Fruit fly (Drosophila melanogaster): ENCODE data around the gene MICAL-like.

Gene MICAL-like

DNA sequence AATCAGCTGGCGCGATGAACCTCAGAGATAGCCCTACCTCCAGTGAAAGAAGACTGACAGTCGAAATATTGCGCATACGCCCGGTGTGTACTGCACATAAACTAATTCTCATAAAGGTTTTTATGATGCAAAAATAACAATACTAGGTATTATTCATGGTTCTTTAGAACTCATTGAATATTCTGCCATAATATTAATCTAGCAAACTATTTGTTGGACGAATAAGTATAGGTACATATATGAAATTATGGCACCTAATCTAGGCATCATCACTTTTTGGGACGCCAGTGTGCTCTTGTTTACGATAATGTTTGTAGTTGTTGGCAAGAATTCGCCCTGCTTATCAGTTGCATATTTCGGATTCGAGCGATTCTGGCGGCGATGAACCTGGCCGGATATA lies 6.6 kb upstream of the MICAL-like start (continued):
- TF ChIP-seq CG16779 (tag; optimal IDR thresholded peaks at IDR 0.05) (no peak), Lpt (GFP tag; optimal IDR thresholded peaks at IDR 0.05) (no peak), Sox102F (GFP tag; optimal IDR thresholded peaks at IDR 0.05) (peak; percentile 80), CG6163 (GFP tag; IDR thresholded peaks at IDR 0.05) (0 out of 3 replicates have a peak, but pooled peaks have one; percentile 14), CG6276 (GFP tag; optimal IDR thresholded peaks at IDR 0.05) (no peak), spab (GFP tag; optimal IDR thresholded peaks at IDR 0.05) (no peak), dac (GFP tag; optimal IDR thresholded peaks at IDR 0.05) (no peak)

DNA sequence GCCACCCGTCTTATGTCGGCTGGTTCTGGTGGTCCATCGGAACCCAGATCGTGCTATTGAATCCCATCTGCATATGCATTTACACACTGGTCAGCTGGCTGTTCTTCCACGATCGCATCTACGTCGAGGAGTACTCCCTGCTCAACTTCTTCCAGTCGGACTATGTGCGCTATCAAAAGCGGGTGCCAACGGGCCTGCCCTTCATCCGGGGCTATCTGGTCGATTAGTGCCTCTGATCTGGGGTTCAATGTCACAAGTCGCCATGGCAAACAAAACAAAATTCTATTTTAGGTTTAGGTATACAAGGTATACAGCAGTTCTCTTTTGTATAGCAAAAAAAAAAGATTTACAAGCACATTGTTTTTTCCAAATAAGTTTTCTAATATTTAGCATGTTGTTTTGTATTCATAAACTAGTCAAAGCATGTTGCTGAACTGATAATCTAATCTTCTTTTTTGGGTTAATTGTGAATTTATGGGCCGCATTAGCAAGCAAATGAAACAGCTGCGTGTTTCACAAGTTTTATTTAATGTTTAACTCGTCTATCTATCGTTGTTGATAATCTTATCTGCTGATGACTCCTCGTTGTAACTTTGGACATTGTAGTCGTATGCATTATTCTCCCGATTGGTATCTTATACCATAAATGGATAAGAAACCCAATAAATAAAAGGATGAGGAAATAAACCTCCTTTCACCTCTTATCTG lies 4.3 kb upstream of the MICAL-like start:
- peak; percentile 78 for TF ChIP-seq svp (GFP tag)
- no peak for TF ChIP-seq lz (GFP tag; optimal IDR thresholded peaks at IDR 0.05)

DNA sequence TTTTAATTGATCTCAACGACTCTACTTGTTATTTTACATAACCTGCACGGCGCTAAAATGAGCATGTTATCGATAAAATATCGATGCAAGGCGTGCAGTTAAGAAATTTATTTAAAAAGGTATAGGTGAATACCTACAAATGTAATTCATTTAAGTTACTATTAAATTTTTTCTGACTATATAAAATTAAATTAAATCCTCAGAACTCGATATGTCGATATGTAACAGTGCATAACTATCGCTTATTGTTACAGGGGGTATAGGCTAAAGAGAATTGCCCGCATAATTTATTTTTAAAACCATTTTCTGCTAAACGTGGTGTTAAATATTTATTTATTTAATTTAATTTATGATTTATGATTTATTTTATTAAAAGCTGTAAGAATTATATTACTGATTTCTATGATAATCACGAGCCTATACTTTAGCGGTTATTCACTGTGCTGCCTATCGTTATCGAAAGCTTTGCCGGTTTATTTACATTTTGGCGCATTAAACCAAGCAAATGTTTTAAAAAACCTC lies 2.7 kb upstream of the MICAL-like start, which contains the start of the genes mRpL20 and Icmt:
TSS of gene mRpL20 (minus strand) at position 65 of the 522 bp plus-strand sequence.
TSS of gene Icmt (plus strand) at position 464 of the 522 bp plus-strand sequence.
- peak; percentile 95 for TF ChIP-seq dsx (GFP tag; optimal IDR thresholded peaks at IDR 0.05; ENCODE audit: poor library complexity, severe bottlenecking)
- peak; percentile 76 for TF ChIP-seq cyc (GFP tag; optimal IDR thresholded peaks at IDR 0.05)
- TF ChIP-seq vri (GFP tag; optimal IDR thresholded peaks at IDR 0.05): peak; percentile 77
- TF ChIP-seq CG32006 (GFP tag; optimal IDR thresholded peaks at IDR 0.05): peak; percentile 95
- peak; percentile 82 for TF ChIP-seq topi (GFP tag; optimal IDR thresholded peaks at IDR 0.05)
- TF ChIP-seq fd85E (GFP tag; optimal IDR thresholded peaks at IDR 0.05): peak; percentile 35
- TF ChIP-seq Hr39 (GFP tag; optimal IDR thresholded peaks at IDR 0.05): peak; percentile 81
- peak; percentile 91 for TF ChIP-seq lz (GFP tag; optimal IDR thresholded peaks at IDR 0.05)
- TF ChIP-seq dac (GFP tag; optimal IDR thresholded peaks at IDR 0.05): peak; percentile 72
- peak; percentile 97 for TF ChIP-seq CG10631 (GFP tag; optimal IDR thresholded peaks at IDR 0.05)
- TF ChIP-seq eg (GFP tag; IDR thresholded peaks at IDR 0.05): peak; percentile 98
- peak; percentile 96 for TF ChIP-seq OdsH (GFP tag; optimal IDR thresholded peaks at IDR 0.05)
- peak; percentile 86 for TF ChIP-seq CG31627 (GFP tag; optimal IDR thresholded peaks at IDR 0.05)
- TF ChIP-seq acj6 (GFP tag; optimal IDR thresholded peaks at IDR 0.05): peak; percentile 94
- peak; percentile 87 for TF ChIP-seq pdm3 (GFP tag; optimal IDR thresholded peaks at IDR 0.05)
- TF ChIP-seq CG4318 (GFP tag; optimal IDR thresholded peaks at IDR 0.05): peak; percentile 84
- peak; percentile 83 to 89 for TF ChIP-seq salr (GFP tag; optimal IDR thresholded peaks at IDR 0.05)
- TF ChIP-seq Smox (GFP tag; optimal IDR thresholded peaks at IDR 0.05): peak; percentile 88
- peak; percentile 90 for TF ChIP-seq Hr4 (GFP tag; optimal IDR thresholded peaks at IDR 0.05)
- TF ChIP-seq CG3919 (GFP tag; optimal IDR thresholded peaks at IDR 0.05): peak; percentile 86
- peak; percentile 88 for TF ChIP-seq CG16779 (tag; optimal IDR thresholded peaks at IDR 0.05)
- TF ChIP-seq Hr38 (GFP tag; optimal IDR thresholded peaks at IDR 0.05): no peak
- TF ChIP-seq Sox15 (GFP tag; optimal IDR thresholded peaks at IDR 0.05): peak; percentile 91
- TF ChIP-seq Eip78C (GFP tag): peak; percentile 97
- TF ChIP-seq CG11762 (GFP tag; optimal IDR thresholded peaks at IDR 0.05; ENCODE audit: insufficient read depth): peak; percentile 80
- TF ChIP-seq Ets21C (GFP tag; optimal IDR thresholded peaks at IDR 0.05): peak; percentile 75
- peak; percentile 81 for TF ChIP-seq Eip93F (GFP tag; optimal IDR thresholded peaks at IDR 0.05)
- peak; percentile 98 for TF ChIP-seq CG15336 (GFP tag; IDR thresholded peaks at IDR 0.05)
- peak; percentile 77 for TF ChIP-seq CG6808 (GFP tag; optimal IDR thresholded peaks at IDR 0.05)
- peak; percentile 90 for TF ChIP-seq CG1621 (tag; optimal IDR thresholded peaks at IDR 0.05)
- peak; percentile 95 for TF ChIP-seq achi (GFP tag; optimal IDR thresholded peaks at IDR 0.05)
- peak; percentile 86 for TF ChIP-seq CG11902 (GFP tag; optimal IDR thresholded peaks at IDR 0.05)
- peak; percentile 76 for TF ChIP-seq CG8319 (GFP tag; optimal IDR thresholded peaks at IDR 0.05)
- TF ChIP-seq Lpt (GFP tag; optimal IDR thresholded peaks at IDR 0.05): peak; percentile 78
- peak; percentile 96 for TF ChIP-seq Ets96B (tag; optimal IDR thresholded peaks at IDR 0.05)
- peak; percentile 83 for TF ChIP-seq Met (GFP tag; optimal IDR thresholded peaks at IDR 0.05)
- peak; percentile 96 for TF ChIP-seq CG3032 (tag; optimal IDR thresholded peaks at IDR 0.05)
- TF ChIP-seq CG8119 (GFP tag; IDR thresholded peaks at IDR 0.05): peak; percentile 98
- TF ChIP-seq CG10669 (GFP tag; optimal IDR thresholded peaks at IDR 0.05): peak; percentile 85
- TF ChIP-seq Eip75B (GFP tag; optimal IDR thresholded peaks at IDR 0.05): peak; percentile 88
- peak; percentile 86 for TF ChIP-seq Sox14 (GFP tag; optimal IDR thresholded peaks at IDR 0.05)
- TF ChIP-seq net (GFP tag; optimal IDR thresholded peaks at IDR 0.05): peak; percentile 91
